Fruit fly (Drosophila melanogaster): ENCODE measurements around the gene Pdp.

Pdp gene

dm6 chrX:7706398-7707349, 27.8 kb downstream of the Pdp start (continued):
- peak; percentile 98 for TF ChIP-seq Mrtf (GFP tag; IDR thresholded peaks at IDR 0.05)
- TF ChIP-seq trem (tag; optimal IDR thresholded peaks at IDR 0.05), result peak; percentile 94
- TF ChIP-seq kah (GFP tag; optimal IDR thresholded peaks at IDR 0.05), result peak; percentile 96
- peak; percentile 95 for TF ChIP-seq CG14710 (tag; optimal IDR thresholded peaks at IDR 0.05)
- TF ChIP-seq ATbp (GFP tag; optimal IDR thresholded peaks at IDR 0.05), result peak; percentile 97
- TF ChIP-seq Camta (GFP tag; optimal IDR thresholded peaks at IDR 0.05), result no peak
- TF ChIP-seq CG34422 (GFP tag; IDR thresholded peaks at IDR 0.05), result peak; percentile 99
- TF ChIP-seq salm (tag; optimal IDR thresholded peaks at IDR 0.05), result peak; percentile 96
- TF ChIP-seq pros (GFP tag; optimal IDR thresholded peaks at IDR 0.05), result peak; percentile 81
- TF ChIP-seq CG10959 (GFP tag; IDR thresholded peaks at IDR 0.05), result peak; percentile 91
- TF ChIP-seq CG5180 (GFP tag; optimal IDR thresholded peaks at IDR 0.05), result peak; percentile 90
- peak; percentile 31 for TF ChIP-seq Hmx (GFP tag; optimal IDR thresholded peaks at IDR 0.05)
- TF ChIP-seq CG11247 (GFP tag; IDR thresholded peaks at IDR 0.05), result peak; percentile 98
- TF ChIP-seq CG2129 (GFP tag; IDR thresholded peaks at IDR 0.05; ENCODE audit: partially characterized antibody), result no peak
- TF ChIP-seq fd3F (GFP tag; optimal IDR thresholded peaks at IDR 0.05), result peak; percentile 98
- peak; percentile 92 for TF ChIP-seq CG15514 (GFP tag; optimal IDR thresholded peaks at IDR 0.05)
- TF ChIP-seq vvl (GFP tag; IDR thresholded peaks at IDR 0.05), result peak; percentile 99
- peak; percentile 59 for TF ChIP-seq pnt (GFP tag; optimal IDR thresholded peaks at IDR 0.05)
- TF ChIP-seq eve (GFP tag; optimal IDR thresholded peaks at IDR 0.05), result peak in 1 of 2 experiments; percentile 98
- peak; percentile 97 for TF ChIP-seq Six4 (GFP tag; optimal IDR thresholded peaks at IDR 0.05)
- TF ChIP-seq Dad (GFP tag; optimal IDR thresholded peaks at IDR 0.05), result peak; percentile 82
- TF ChIP-seq slp2 (GFP tag; optimal IDR thresholded peaks at IDR 0.05), result peak; percentile 76
- TF ChIP-seq CG2875 (GFP tag; optimal IDR thresholded peaks at IDR 0.05), result peak; percentile 90
- peak; percentile 97 for TF ChIP-seq CG2120 (GFP tag; optimal IDR thresholded peaks at IDR 0.05)
- TF ChIP-seq Gug (GFP tag; IDR thresholded peaks at IDR 0.05), result peak; percentile 94
- TF ChIP-seq CG1602 (GFP tag; optimal IDR thresholded peaks at IDR 0.05), result peak; percentile 94
- peak; percentile 99 for TF ChIP-seq CG13894 (tag; optimal IDR thresholded peaks at IDR 0.05)
- TF ChIP-seq gro (GFP tag; optimal IDR thresholded peaks at IDR 0.05), result peak; percentile 52
- peak; percentile 99 for TF ChIP-seq rib (GFP tag; IDR thresholded peaks at IDR 0.05)
- peak; percentile 98 for TF ChIP-seq CG17829 (tag; optimal IDR thresholded peaks at IDR 0.05)
- peak; percentile 98 for TF ChIP-seq abd-A (tag; optimal IDR thresholded peaks at IDR 0.05)
- TF ChIP-seq Scr (GFP tag; IDR thresholded peaks at IDR 0.05; ENCODE audit: partially characterized antibody), result no peak
- TF ChIP-seq CG11560 (tag; IDR thresholded peaks at IDR 0.05), result peak; percentile 90
- peak; percentile 98 for TF ChIP-seq zfh1 (GFP tag; IDR thresholded peaks at IDR 0.05)
- TF ChIP-seq CG3995 (GFP tag; optimal IDR thresholded peaks at IDR 0.05), result peak; percentile 77
- peak; percentile 95 for TF ChIP-seq dati (GFP tag; IDR thresholded peaks at IDR 0.05)
- TF ChIP-seq peb (GFP tag; IDR thresholded peaks at IDR 0.05), result peak; percentile 97
- TF ChIP-seq odd (GFP tag; optimal IDR thresholded peaks at IDR 0.05), result peak; percentile 97
- no peak for TF ChIP-seq sna (GFP tag; IDR thresholded peaks at IDR 0.05; ENCODE audit: partially characterized antibody)
- TF ChIP-seq kni (GFP tag; optimal IDR thresholded peaks at IDR 0.05), result peak; percentile 97
- peak; percentile 99 for TF ChIP-seq CG18599 (GFP tag; optimal IDR thresholded peaks at IDR 0.05)
- TF ChIP-seq psq (GFP tag; optimal IDR thresholded peaks at IDR 0.05), result peak; percentile 93
- peak; percentile 92 for TF ChIP-seq CG2202 (tag; optimal IDR thresholded peaks at IDR 0.05)
- TF ChIP-seq CG10654 (GFP tag; optimal IDR thresholded peaks at IDR 0.05), result peak; percentile 97
- peak; percentile 98 for TF ChIP-seq esg (GFP tag; conservative IDR thresholded peaks at IDR 0.05)
- TF ChIP-seq amos (GFP tag; IDR thresholded peaks at IDR 0.05; ENCODE audit: partially characterized antibody), result no peak; the same call in 1 of the 2 replicates
- TF ChIP-seq CG4282 (GFP tag; optimal IDR thresholded peaks at IDR 0.05), result no peak
- TF ChIP-seq Dfd (GFP tag; optimal IDR thresholded peaks at IDR 0.05), result no peak
